Worm (Caenorhabditis elegans): ENCODE data around the gene ndx-9.
"Not testable (repeated sequence)": the region's sequence is repeated elsewhere in the genome, so short reads cannot be mapped to it uniquely, and the experiment has no call there.

Gene ndx-9

DNA sequence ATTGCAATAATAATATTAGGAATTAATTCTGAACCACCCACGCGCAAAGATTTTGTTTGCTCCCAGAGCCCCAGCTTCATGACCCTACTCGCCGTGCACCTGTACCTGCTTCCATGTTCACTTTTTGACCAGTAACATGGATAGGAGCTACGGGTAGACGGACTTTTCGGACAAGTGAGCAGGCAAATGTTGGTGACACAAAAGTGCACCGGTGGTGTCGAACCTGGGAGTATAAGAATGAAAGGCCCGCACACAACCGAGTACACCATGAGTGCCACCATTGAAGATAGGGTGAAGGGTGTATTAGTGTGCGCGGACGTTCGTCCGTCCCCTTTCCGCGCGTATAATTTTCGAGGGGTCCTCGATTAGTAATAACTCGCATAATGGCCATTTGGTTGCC, 14.1 kb upstream of the ndx-9 start:
- TF ChIP-seq unc-62 (GFP tag; optimal IDR thresholded peaks at IDR 0.05), result no peak

DNA sequence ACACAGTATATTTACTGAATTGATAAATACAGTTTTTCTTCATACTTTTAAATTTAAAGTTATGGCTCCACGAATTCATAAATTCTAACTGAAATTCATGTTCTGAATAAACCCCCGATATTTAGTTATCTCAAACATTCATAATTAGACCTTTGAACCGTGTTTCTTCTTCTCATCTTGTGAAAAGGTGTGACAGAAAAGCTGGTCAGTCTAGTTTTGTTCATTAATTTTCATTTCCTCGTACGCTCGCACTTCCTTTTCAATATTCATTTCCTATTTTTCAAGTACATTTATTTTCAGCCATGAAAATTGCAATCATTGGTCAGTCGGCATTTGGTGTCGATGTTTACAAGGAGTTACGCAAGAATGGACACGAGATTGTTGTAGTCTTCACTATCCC, 10.5 kb upstream of the ndx-9 start, which contains the start of gene alh-3:
alh-3 (plus strand) TSS at position 301 of the 400 bp plus-strand sequence.
- no peak for TF ChIP-seq unc-62 (GFP tag; optimal IDR thresholded peaks at IDR 0.05)

DNA sequence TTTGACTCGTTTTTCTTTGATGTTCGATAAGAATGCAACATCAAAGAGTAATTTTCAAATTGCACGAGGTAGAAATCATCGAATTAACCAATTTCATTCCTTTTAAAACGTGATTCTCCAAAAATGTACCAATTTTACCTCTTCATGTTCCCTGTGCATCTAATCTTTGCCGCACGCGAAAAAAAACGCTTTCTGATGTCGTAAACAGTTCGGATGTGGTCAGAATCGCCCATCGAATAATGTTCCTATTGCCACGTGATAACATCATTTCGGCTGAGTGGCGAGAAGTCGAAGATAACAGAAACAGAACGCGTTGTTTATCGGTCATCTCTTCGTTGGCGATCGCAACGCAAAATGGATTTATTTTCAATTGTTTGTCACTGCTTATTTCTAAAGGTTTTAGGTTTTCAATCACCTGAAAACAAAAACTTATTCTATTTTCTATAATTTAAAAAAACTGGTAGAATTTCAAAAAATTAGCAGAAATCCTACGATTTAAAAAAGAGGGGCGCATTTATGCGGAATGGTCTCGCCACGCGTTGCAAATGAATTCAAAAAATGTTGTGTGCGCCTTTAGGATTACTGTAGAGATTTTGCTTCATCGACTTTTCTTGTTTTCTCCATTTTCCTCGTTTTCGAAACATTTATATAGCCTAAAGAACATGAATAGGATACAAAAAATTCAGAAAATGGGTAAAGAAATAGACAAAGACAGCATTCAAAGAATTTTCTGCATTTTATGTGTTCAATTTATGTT, 9.9 kb upstream of the ndx-9 start, which contains the start of gene mogs-1:
mogs-1 (minus strand) TSS at position 417 of the 757 bp plus-strand sequence.
- TF ChIP-seq unc-62 (GFP tag; optimal IDR thresholded peaks at IDR 0.05), result no peak

DNA sequence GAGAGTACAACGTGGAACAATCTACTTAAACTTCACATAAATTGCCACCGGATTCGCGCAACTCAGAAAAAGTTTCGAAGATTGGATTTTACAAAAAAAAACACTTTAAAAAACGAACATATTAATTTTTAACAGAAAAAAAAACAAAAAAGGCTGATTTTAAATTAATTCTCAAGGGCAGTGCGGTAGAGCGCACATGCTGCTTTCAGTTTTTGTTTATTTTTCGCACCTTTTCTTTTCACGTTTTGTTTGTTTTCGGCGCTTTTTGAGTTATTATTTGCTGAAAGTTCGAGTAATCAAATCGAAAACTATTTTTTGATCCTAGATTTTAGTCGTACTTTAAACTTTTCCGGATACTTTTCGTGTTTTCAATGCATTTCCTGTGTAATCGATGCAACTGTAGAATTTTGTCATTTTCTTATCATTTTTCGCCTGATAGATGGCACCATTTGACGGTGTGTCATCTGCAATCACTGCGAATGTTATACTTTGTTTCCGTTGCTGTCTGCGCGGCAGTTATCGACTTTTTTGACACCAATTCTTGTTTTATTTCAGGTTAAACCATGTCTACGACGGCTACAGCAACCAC, 8.2 kb upstream of the ndx-9 start, which contains the start of gene F13H10.8:
F13H10.8 (plus strand) TSS at position 556 of the 589 bp plus-strand sequence.
- no peak for TF ChIP-seq unc-62 (GFP tag; optimal IDR thresholded peaks at IDR 0.05)

DNA sequence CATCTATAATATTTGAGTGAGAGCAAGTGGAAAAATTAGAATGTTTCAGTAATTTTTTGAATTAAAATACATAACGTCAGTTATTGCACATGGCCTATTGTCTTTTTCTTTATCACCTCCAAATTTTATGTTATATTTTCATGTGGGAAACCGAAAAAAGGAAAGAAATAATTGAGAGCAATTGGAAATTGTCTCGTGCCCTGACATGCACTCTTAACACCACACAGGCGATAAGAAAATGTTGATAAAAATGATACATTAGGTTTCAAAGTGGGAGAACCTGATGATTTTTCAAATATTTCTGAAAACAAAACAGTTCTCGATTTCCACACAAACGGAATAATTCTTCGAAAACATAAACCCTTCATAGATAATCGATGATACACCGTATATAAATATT, 4.1 kb upstream of the ndx-9 start, which contains the start of gene F13H10.3:
F13H10.3 (minus strand) TSS at position 73 of the 400 bp plus-strand sequence.
- no peak for TF ChIP-seq unc-62 (GFP tag; optimal IDR thresholded peaks at IDR 0.05)

DNA sequence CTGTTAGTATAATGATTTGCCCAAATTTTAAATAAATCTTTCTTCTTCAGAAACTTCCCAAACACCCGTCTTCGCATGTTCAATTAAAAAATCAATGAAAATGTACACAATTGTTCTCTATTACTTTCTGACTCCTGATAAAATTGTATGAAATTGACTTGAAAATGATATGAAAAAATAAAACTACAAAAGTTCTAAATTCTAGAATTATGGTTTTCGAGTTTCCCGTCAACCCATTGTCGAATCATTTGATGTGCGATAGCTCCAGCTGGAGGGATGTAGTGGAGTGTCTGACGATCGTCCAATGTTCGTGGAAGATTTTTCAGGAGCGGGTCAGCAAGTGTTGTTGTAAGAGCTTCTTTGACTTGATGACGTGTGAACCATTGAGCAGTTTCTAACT, 1.9 kb downstream of the ndx-9 start:
- no peak for TF ChIP-seq unc-62 (GFP tag; optimal IDR thresholded peaks at IDR 0.05)

DNA sequence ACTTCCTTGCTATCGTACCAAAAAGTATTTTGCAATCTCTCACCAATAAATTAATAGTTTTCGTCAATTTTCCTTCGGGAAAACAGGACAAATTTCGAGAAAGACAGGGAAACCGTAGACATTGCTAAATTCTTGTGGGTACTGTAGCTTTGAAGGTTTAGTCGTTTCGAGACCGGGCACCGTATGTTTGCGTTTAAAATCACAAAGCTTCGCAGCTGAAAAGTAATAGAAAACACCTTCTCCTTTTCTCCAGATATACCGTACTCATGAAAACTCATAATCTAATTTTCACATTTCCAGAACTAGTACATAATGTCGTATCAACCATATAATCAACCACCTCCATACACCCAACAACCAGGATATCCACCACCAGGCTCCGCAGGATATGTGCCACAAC, 2.8 kb downstream of the ndx-9 start, which contains the start of gene F13H10.6:
F13H10.6 (plus strand) TSS at position 301 of the 400 bp plus-strand sequence.
- TF ChIP-seq unc-62 (GFP tag; optimal IDR thresholded peaks at IDR 0.05), result no peak

DNA sequence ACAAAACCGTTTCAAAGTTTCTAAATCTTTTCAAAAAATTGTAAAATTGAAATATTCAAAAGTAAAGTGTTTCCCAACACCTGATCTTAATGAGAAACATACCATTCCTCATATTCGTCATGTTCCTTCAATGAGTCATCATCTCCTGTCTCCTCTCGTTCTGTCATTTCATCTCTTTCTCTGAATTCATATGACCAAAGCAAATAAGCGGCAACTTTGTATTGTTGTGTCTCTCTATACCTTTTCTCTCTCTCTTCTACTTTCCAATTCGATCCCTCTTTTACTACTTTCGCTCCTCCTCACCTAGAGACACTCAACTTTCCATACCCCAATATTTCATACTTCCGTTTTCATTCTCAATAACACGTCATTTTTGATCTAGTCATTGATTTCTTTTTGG, 3.6 kb downstream of the ndx-9 start:
- TF ChIP-seq unc-62 (GFP tag; optimal IDR thresholded peaks at IDR 0.05), result no peak

DNA sequence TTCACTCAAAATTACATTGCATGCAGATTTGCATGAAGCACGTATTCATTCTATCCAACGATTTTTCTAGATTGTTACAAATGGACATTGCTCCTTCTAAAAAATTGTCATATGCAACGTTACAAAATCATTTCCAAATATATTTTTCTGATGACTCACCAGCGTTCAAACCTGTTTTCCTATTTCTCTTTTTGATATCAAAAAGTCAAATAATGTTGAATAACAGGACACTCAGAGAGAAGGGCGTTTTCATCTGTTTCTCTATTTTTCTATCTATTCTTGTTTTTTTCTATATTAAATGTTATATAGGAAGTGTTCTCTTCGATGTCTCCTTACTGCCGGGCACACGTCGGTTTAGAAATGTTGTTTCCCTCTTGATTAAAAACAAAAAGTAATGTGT, 5.0 kb downstream of the ndx-9 start:
- TF ChIP-seq unc-62 (GFP tag; optimal IDR thresholded peaks at IDR 0.05), result no peak

DNA sequence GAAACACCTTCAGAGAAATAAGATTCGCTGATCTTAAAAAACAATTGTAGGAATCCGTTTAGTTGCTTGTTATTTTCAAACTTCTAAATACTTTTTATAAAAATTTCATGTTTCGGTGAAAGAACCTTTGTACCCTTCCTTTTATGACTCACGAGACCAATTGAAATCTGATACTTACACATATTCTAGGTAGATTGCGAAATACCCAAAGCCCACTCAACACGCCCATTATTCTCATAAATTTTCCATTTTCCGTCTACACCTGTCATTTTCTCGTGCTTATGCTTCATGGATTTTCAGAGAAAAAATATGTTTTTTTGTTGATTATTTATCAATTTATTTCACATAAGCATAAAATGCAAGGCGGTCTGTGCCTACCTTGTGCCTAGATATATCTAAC, 5.4 kb downstream of the ndx-9 start:
- TF ChIP-seq unc-62 (GFP tag; optimal IDR thresholded peaks at IDR 0.05), result no peak

DNA sequence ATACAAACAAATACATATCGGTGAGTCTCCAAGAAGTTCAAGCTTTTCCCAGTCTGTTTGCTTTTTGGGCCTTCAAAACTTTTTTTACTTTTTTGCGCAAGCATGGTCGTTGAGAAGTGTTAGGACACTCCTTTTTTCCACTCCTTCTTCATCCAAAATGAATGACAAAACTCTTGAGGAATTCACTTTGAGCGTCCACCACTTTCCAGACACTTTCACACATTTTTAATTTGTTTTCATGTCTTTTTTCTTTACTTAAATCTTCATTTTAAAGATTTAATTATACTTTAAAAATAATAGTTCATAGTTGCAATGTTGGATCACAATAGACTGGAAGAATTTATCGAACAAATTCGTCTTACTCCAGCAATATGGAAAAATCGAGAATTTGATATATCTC, 7.5 kb downstream of the ndx-9 start, which contains the start of gene F13H10.1:
F13H10.1 (plus strand) TSS at position 301 of the 400 bp plus-strand sequence.
- no peak for TF ChIP-seq unc-62 (GFP tag; optimal IDR thresholded peaks at IDR 0.05)

DNA sequence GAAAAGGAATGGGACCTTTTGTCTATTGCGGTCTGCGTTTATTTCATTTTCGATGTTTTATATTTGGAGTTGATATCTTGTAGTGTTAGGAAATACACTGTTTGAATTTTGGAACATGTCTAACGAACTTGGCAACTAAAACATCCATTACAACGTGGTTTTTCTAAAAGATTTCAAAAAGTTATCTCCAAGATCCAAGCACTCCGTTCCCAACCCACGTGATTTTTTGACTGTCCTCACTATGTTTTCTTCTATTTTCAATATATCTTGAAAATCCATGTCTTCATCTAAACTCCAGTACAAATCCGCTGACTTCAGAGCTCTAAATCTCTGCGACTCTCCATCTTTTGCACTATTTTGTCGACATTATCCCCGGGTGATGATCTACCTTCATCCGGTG, 10.2 kb downstream of the ndx-9 start, which contains the start of gene F13H10.9:
F13H10.9 (plus strand) TSS at position 301 of the 400 bp plus-strand sequence.
- TF ChIP-seq unc-62 (GFP tag; optimal IDR thresholded peaks at IDR 0.05), result no peak

DNA sequence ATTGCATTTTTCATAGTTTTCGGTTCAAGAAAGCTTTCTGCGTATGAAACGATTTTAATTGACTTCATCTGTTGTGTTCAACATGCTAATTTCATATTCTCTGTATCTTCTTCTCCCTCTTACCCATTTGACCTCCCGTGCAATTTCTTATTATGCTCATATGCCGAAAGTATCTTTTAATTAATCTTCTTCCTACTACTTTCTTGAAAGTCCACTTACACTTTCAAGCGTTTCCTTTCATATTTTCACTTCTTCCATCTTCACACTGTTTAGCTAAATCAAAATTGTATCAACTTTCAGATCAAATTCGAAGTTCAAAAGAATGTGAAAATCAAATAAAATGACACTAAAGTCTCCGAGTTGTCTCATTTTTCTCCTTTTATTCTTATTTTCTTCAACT, 21.1 kb downstream of the ndx-9 start, which contains the start of gene F13H10.5:
F13H10.5 (plus strand) TSS at position 301 of the 400 bp plus-strand sequence.
- TF ChIP-seq unc-62 (GFP tag; optimal IDR thresholded peaks at IDR 0.05), result no peak

DNA sequence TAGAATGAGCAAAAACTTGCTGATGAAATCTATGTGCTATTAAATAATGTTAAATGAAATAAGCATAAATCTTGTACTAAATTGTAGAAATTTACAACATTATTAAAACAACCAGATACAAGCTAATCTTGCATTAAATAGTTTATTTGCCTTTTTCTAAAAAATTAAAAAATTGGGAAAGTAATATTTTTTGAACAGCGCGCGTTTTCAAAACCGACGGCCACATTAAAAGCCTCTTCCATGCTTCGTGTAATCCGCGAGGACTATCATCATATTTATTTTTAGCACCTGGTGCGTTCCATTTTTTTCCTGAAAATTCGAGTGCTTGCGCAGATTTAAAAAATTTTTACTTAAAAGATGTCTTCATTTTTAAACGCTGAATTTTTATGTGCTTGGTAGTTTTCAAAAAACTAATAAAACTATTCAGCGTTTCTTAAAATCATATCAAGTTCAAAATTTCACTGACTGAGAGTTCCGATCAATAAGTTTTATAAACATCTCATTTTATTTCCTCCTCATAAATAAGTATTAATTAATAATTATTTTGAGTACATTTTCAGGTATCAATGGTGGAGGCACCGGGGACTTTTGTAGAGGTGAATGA, 24.4 kb downstream of the ndx-9 start, which contains the start of gene Y43E12A.3:
Y43E12A.3 (plus strand) TSS at position 554 of the 604 bp plus-strand sequence.
- not testable (repeated sequence) for TF ChIP-seq unc-62 (GFP tag; optimal IDR thresholded peaks at IDR 0.05)

DNA sequence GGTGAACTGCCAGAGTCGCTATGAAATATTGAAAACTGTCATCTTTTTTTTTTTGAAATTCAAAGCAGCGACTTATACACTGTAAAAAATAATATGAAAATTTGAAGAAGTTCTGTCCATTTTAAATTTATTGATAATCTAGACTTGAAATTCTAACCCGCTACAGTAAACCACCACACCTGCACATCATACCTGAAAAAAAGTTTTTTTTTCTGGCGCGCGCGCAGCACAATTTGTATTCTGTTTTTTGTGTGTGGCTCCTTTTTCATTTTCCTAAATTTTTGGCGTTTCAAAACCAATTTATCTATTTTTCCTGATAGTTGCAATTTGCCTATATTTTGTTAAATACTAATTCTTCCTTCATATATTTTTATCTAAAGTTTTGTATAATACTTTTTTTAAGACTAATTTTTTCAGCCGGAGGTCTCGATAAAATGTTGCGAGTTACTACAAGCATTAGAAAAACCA, 26.2 kb downstream of the ndx-9 start, which contains the start of gene cyb-2.1:
cyb-2.1 (plus strand) TSS at position 418 of the 468 bp plus-strand sequence.
- TF ChIP-seq unc-62 (GFP tag; optimal IDR thresholded peaks at IDR 0.05), result no peak

DNA sequence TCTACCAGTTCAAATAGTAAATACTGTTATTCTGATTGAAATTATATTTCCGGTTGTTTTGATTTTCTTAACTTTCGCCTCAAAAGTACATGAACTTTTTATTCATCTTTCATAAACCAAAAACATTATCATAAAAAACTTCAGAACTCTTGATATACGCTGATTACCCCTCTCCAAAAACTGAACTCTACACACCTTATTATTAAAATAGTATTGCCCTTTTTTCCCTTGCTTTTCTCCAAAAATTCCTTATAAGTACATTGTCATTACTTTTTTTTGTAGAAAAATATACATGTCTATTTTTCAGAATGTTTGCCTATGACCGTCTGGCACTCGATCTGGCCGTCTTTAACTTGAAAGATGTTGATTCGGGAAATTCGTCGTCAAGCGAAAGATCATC, 30.1 kb downstream of the ndx-9 start, which contains the start of gene Y43E12A.2:
Y43E12A.2 (plus strand) TSS at position 301 of the 400 bp plus-strand sequence.
- no peak for TF ChIP-seq unc-62 (GFP tag; optimal IDR thresholded peaks at IDR 0.05)
